Fruit fly (Drosophila melanogaster): Measurements from ENCODE around the gene Mrm2.

DNA sequence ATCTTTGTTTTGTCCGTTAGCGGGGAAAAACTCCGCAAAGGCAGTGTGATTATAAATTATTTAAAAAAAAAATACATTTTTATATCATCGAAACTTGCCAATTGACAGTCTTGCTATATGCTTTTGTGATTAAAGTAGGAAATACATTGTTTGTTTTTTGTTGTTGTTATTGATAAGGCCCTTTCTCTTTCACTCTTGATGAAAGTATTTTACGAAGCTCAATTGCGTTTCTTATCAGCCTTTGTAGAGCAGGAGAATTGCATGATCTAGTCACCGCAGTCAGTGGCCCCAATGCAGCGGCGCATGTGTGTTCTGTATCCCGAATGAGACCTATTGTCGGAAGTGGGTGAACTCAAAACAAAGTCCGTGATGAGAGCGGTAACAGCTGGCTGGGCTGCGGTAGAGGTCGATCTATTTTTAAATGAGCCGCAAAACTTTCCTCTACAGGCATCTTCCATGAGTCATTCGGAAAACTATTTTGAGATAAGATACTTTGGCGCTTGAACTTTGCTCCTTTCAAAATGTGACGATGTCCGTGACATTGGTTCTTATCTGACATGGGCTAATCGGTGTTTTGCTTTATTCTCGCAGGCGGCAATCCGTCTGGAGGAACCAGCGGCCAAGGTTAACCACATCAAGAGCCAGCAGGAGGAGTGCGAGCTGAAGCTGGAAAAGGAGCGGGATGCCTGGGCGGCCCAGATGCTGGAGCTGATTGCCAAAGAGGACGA is 49.1 kb downstream of the Mrm2 start:
- no peak for TF ChIP-seq EcR (GFP tag; optimal IDR thresholded peaks at IDR 0.05)
- no peak for TF ChIP-seq Dll (optimal IDR thresholded peaks at IDR 0.05)
